Worm (Caenorhabditis elegans) whole organism, mixed stage, embryonic: Measurements from ENCODE around the gene C34C12.12.

Source experiments
- M03D4.4 ChIP-seq: sonication (generic microtip); optimal IDR thresholded peaks from 2 replicates; lab custom pipeline; 2017; ENCODE audit warnings: mild to moderate bottlenecking, missing genetic modification characterization, missing compliant biosample characterization
- bed-3 ChIP-seq: fragments of 200-800 bp; sonication (Bioruptor generic); optimal IDR thresholded peaks from 3 replicates; lab custom pipeline; 2018; ENCODE audit warnings: mild to moderate bottlenecking, missing genetic modification characterization, moderate library complexity, missing compliant biosample characterization
- blmp-1 ChIP-seq: fragments of 150-350 bp; optimal IDR thresholded peaks from 2 replicates; lab custom pipeline; 2014; ENCODE audit warnings: missing biosample characterization, missing genetic modification characterization
- ceh-39 ChIP-seq: fragments of 150-350 bp; optimal IDR thresholded peaks from 2 replicates; lab custom pipeline; 2014; ENCODE audit warnings: missing biosample characterization, missing genetic modification characterization
- ceh-43 ChIP-seq: fragments of 200-800 bp; sonication (Bioruptor generic); optimal IDR thresholded peaks from 2 replicates; lab custom pipeline; 2018; ENCODE audit warnings: mild to moderate bottlenecking, missing genetic modification characterization, moderate library complexity, missing compliant biosample characterization
- ces-1 ChIP-seq: fragments of 150-350 bp; optimal IDR thresholded peaks from 2 replicates; lab custom pipeline; 2014; ENCODE audit warnings: missing biosample characterization, missing genetic modification reagents, missing genetic modification characterization
- cnd-1 ChIP-seq: fragments of 200-800 bp; sonication (Bioruptor generic); optimal IDR thresholded peaks from 2 replicates; lab custom pipeline; 2018; ENCODE audit warnings: mild to moderate bottlenecking, missing genetic modification characterization, missing compliant biosample characterization
- drap-1 ChIP-seq: fragments of 200-800 bp; sonication (Bioruptor generic); optimal IDR thresholded peaks from 3 replicates; lab custom pipeline; 2018; ENCODE audit warnings: mild to moderate bottlenecking, missing genetic modification characterization, missing compliant biosample characterization
- elt-1 ChIP-seq: sonication (generic microtip); optimal IDR thresholded peaks from 2 replicates; lab custom pipeline; 2017; ENCODE audit warnings: missing genetic modification characterization, mild to moderate bottlenecking, missing compliant biosample characterization, antibody characterized with exemption, moderate library complexity, borderline replicate concordance; ENCODE audit not compliant: insufficient read depth
- elt-3 ChIP-seq: fragments of 150-350 bp; optimal IDR thresholded peaks from 2 replicates; lab custom pipeline; 2014; ENCODE audit warnings: missing biosample characterization, missing genetic modification characterization
- ham-2 ChIP-seq: fragments of 200-800 bp; sonication (Bioruptor generic); optimal IDR thresholded peaks from 2 replicates; lab custom pipeline; 2018; ENCODE audit warnings: mild to moderate bottlenecking, missing genetic modification characterization, missing compliant biosample characterization
- hlh-1 ChIP-seq: fragments of 150-350 bp; optimal IDR thresholded peaks from 2 replicates; lab custom pipeline; 2014; ENCODE audit warnings: missing biosample characterization, missing genetic modification reagents, missing genetic modification characterization
- lin-13 ChIP-seq: fragments of 150-350 bp; optimal IDR thresholded peaks from 2 replicates; lab custom pipeline; 2014; ENCODE audit warnings: missing biosample characterization, missing genetic modification characterization
- lin-32 ChIP-seq: fragments of 200-800 bp; sonication (Bioruptor generic); optimal IDR thresholded peaks from 2 replicates; lab custom pipeline; 2018; ENCODE audit warnings: mild to moderate bottlenecking, missing genetic modification characterization, missing compliant biosample characterization
- lsy-2 ChIP-seq: fragments of 150-350 bp; optimal IDR thresholded peaks from 2 replicates; lab custom pipeline; 2014; ENCODE audit warnings: missing biosample characterization, missing genetic modification characterization
- mab-5 ChIP-seq: fragments of 150-350 bp; optimal IDR thresholded peaks from 2 replicates; lab custom pipeline; 2014; ENCODE audit warnings: missing biosample characterization, missing genetic modification characterization
- mep-1 ChIP-seq: fragments of 150-350 bp; optimal IDR thresholded peaks from 2 replicates; lab custom pipeline; 2017; ENCODE audit warnings: missing biosample characterization, missing genetic modification reagents, missing genetic modification characterization, inconsistent platforms
- mls-2 ChIP-seq: sonication (generic microtip); optimal IDR thresholded peaks from 2 replicates; lab custom pipeline; 2016; ENCODE audit warnings: mild to moderate bottlenecking, missing genetic modification characterization, moderate library complexity, missing compliant biosample characterization
- nhr-12 ChIP-seq: fragments of 150-350 bp; optimal IDR thresholded peaks from 2 replicates; lab custom pipeline; 2014; ENCODE audit warnings: missing biosample characterization, missing genetic modification characterization
- nhr-2 ChIP-seq: fragments of 150-350 bp; optimal IDR thresholded peaks from 2 replicates; lab custom pipeline; 2014; ENCODE audit warnings: missing biosample characterization, missing genetic modification characterization
- nhr-237 ChIP-seq: fragments of 150-350 bp; optimal IDR thresholded peaks from 2 replicates; lab custom pipeline; 2014; ENCODE audit warnings: missing biosample characterization, missing genetic modification characterization
- nhr-28 ChIP-seq: fragments of 150-350 bp; optimal IDR thresholded peaks from 2 replicates; lab custom pipeline; 2014; ENCODE audit warnings: missing biosample characterization, missing genetic modification characterization
- nhr-76 ChIP-seq: sonication (generic microtip); optimal IDR thresholded peaks from 2 replicates; lab custom pipeline; 2017; ENCODE audit warnings: missing biosample characterization, missing genetic modification characterization
- pha-4 ChIP-seq: fragments of 150-350 bp; optimal IDR thresholded peaks from 2 replicates; lab custom pipeline; 2018; ENCODE audit warnings: missing biosample characterization, missing genetic modification reagents, missing genetic modification characterization
- snpc-4 ChIP-seq: fragments of 150-350 bp; optimal IDR thresholded peaks from 2 replicates; lab custom pipeline; 2014; ENCODE audit warnings: missing biosample characterization, missing genetic modification characterization
- sptf-1 ChIP-seq: sonication (generic microtip); optimal IDR thresholded peaks from 2 replicates; lab custom pipeline; 2017; ENCODE audit warnings: mild to moderate bottlenecking, missing genetic modification characterization, moderate library complexity, missing compliant biosample characterization
- tbx-8 ChIP-seq: fragments of 200-800 bp; sonication (Bioruptor generic); optimal IDR thresholded peaks from 2 replicates; lab custom pipeline; 2018; ENCODE audit warnings: mild to moderate bottlenecking, missing genetic modification characterization, moderate library complexity, missing compliant biosample characterization
- unc-120 ChIP-seq: sonication (generic microtip); optimal IDR thresholded peaks from 2 replicates; lab custom pipeline; 2017; ENCODE audit warnings: missing genetic modification characterization, missing compliant biosample characterization; ENCODE audit not compliant: poor library complexity, severe bottlenecking
- unc-62 ChIP-seq: fragments of 150-350 bp; optimal IDR thresholded peaks from 2 replicates; lab custom pipeline; 2014; ENCODE audit warnings: missing biosample characterization, missing genetic modification reagents, missing genetic modification characterization
- zip-8 ChIP-seq: fragments of 150-350 bp; optimal IDR thresholded peaks from 2 replicates; lab custom pipeline; 2014; ENCODE audit warnings: missing biosample characterization, missing genetic modification characterization
- ztf-11 ChIP-seq: fragments of 150-350 bp; optimal IDR thresholded peaks from 2 replicates; lab custom pipeline; 2014; ENCODE audit warnings: missing biosample characterization, missing genetic modification characterization

The C34C12.12 gene

DNA sequence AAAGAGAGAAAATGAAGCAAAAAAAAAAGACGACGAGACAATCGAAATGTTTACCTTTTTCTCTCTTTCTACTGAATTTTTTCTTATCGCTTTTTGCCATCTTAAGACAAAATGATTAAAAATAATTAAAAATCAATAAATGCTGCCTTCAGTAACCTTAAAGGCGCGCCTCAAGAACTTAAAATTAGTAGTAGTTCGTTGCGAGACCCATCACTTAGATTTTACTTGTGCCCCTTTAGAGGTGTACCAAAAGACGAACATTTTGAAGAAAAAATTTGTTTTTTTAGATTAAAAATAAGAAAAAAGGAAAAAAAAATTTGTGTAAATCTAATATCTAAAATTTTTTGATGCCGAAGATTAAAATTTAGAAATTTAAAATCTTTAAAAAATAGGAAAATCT, 18.0 kb downstream of the C34C12.12 start:
- no peak for TF ChIP-seq ceh-43 (GFP tag; lab: Kevin White, UChicago)
- no peak for TF ChIP-seq nhr-237 (tag; lab: Kevin White, UChicago)
- no peak for TF ChIP-seq drap-1 (GFP tag; lab: Kevin White, UChicago)
- no peak for TF ChIP-seq M03D4.4 (tag; lab: Kevin White, UChicago)
- no peak for TF ChIP-seq sptf-1
- no peak for TF ChIP-seq zip-8 (tag; lab: Kevin White, UChicago)
- no peak for TF ChIP-seq elt-1
- TF ChIP-seq cnd-1 (tag; lab: Kevin White, UChicago), result no peak
- TF ChIP-seq mep-1 (tag; lab: Kevin White, UChicago), result no peak
- TF ChIP-seq elt-3 (tag; lab: Kevin White, UChicago), result no peak
- TF ChIP-seq lin-13, result no peak
- no peak for TF ChIP-seq pha-4 (tag; lab: Kevin White, UChicago)
- no peak for TF ChIP-seq tbx-8 (GFP tag; lab: Kevin White, UChicago)
- TF ChIP-seq snpc-4 (tag; lab: Kevin White, UChicago), result no peak
- no peak for TF ChIP-seq bed-3
- no peak for TF ChIP-seq nhr-76
- TF ChIP-seq lsy-2 (tag; lab: Kevin White, UChicago), result no peak
- TF ChIP-seq lin-32, result no peak
- TF ChIP-seq, all 35 proteins: peak for 0

DNA sequence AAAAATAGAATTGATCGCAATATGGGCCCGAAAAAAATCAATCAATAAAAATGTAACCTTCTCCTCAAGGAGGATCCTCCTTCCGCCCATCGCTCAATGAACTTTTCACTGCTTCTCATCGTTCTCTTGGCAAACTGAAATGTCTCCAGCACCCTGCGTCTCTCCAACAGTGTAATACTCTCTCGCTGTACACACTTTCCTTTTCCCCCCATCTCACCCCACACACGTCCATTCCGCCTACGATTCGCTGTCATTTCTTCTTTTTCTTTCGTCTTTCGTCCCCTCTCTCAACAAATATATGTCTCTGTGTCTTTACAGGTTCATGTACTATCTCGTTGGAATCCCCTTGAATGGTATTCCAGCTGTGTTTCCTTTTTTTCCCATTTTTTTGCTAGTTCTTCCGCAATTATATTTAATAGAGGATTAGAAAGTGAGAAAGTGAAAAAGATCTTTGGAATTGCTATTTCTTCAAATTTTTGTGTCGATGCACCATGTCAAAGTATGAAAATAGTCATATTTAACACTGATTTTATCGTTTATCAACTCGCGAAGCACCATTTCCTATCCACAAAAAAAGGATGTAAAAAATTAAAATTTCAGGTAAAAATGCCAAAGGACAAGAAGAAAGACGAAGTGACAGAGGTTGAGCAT, 18.5 kb downstream of the C34C12.12 start, which contains the start of gene rsu-1:
TSS of gene rsu-1 (plus strand) at position 601 of the 651 bp plus-strand sequence.
- TF ChIP-seq nhr-237 (tag; lab: Kevin White, UChicago) (peak; percentile 33), tbx-8 (GFP tag; lab: Kevin White, UChicago) (no peak), ceh-39 (tag; lab: Kevin White, UChicago) (no peak), ces-1 (peak; percentile 18), zip-8 (tag; lab: Kevin White, UChicago) (no peak), M03D4.4 (tag; lab: Kevin White, UChicago) (peak; percentile 42), unc-62 (GFP tag; lab: Kevin White, UChicago) (peak; percentile 81), hlh-1 (peak; percentile 40), lsy-2 (tag; lab: Kevin White, UChicago) (peak; percentile 60), mep-1 (tag; lab: Kevin White, UChicago) (peak; percentile 61), blmp-1 (peak; percentile 32), pha-4 (tag; lab: Kevin White, UChicago) (peak; percentile 48), unc-120 (tag; lab: Kevin White, UChicago) (peak; percentile 89), nhr-76 (no peak)

DNA sequence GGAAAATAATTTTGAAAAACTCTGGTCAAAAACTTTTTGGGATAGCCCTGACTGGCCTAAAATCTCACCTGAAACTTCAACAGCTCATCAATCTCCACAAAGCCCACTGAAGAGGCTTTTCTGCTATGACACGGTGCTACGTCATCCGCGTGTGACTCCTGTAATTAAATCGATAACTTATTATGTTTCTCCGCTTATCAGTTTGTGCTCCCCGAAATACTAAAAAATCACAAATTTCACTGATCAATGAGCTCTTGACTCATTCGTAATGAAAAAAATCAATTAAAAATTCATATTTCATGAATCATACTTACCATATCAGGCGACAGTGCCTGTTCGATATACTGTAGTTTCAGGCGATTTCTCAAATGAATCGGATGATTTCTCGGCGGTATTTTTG, 22.0 kb downstream of the C34C12.12 start:
- TF ChIP-seq mep-1 (tag; lab: Kevin White, UChicago) (no peak), mls-2 (tag; lab: Kevin White, UChicago) (no peak), cnd-1 (tag; lab: Kevin White, UChicago) (no peak), nhr-237 (tag; lab: Kevin White, UChicago) (no peak), lin-13 (no peak), bed-3 (no peak), lsy-2 (tag; lab: Kevin White, UChicago) (no peak), nhr-12 (tag; lab: Kevin White, UChicago) (no peak), tbx-8 (GFP tag; lab: Kevin White, UChicago) (no peak), ces-1 (no peak), unc-120 (tag; lab: Kevin White, UChicago) (no peak), ztf-11 (tag; lab: Kevin White, UChicago) (no peak), nhr-2 (tag; lab: Kevin White, UChicago) (no peak), elt-1 (no peak), ceh-43 (GFP tag; lab: Kevin White, UChicago) (no peak), mab-5 (tag; lab: Kevin White, UChicago) (no peak), sptf-1 (no peak)

DNA sequence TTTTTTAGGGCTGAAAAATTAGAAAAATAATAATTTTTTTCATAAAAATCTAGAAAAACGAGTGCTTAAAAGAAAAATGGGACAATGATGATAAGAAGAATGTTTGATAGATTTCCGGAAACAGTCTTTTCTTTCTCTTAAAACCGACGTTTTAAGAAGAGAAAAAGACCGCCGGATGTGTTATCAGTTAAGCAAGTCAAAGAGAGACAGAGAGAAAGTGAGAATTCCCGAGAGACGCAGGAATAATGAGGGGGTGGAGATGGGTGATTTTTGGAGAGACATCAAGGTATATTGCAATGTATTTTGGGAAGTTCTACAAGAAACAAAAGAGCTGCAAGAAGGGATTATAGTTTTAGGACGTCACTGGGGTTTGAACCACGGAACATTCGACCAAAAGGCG, 22.5 kb downstream of the C34C12.12 start, which contains the start of gene C34C12.9:
TSS of gene C34C12.9 (minus strand) at position 16 of the 400 bp plus-strand sequence.
- TF ChIP-seq nhr-2 (tag; lab: Kevin White, UChicago) (no peak), nhr-28 (no peak), ham-2 (GFP tag; lab: Kevin White, UChicago) (no peak), nhr-237 (tag; lab: Kevin White, UChicago) (no peak), ceh-39 (tag; lab: Kevin White, UChicago) (no peak), snpc-4 (tag; lab: Kevin White, UChicago) (no peak), ceh-43 (GFP tag; lab: Kevin White, UChicago) (no peak), ces-1 (no peak), pha-4 (tag; lab: Kevin White, UChicago) (no peak), hlh-1 (no peak), drap-1 (GFP tag; lab: Kevin White, UChicago) (no peak), lsy-2 (tag; lab: Kevin White, UChicago) (no peak), elt-3 (tag; lab: Kevin White, UChicago) (no peak), nhr-12 (tag; lab: Kevin White, UChicago) (no peak)
